Fruit fly (Drosophila melanogaster) whole organism, wandering third instar larva: ENCODE results near the gene CG11550.

Experiments used
- Abd-B ChIP-seq: fragments of >200 bp; optimal IDR thresholded peaks from 2 replicates; lab custom pipeline; 2017; ENCODE audit warnings: missing biosample characterization, missing genetic modification characterization
- CG32264 ChIP-seq: fragments of 200-800 bp; sonication (Bioruptor generic); optimal IDR thresholded peaks from 2 replicates; lab custom pipeline; 2016; ENCODE audit warnings: missing biosample characterization, missing genetic modification characterization
- CG9705 ChIP-seq: fragments of 200-800 bp; sonication (Bioruptor generic); optimal IDR thresholded peaks from 2 replicates; lab custom pipeline; 2018; ENCODE audit warnings: missing biosample characterization, mild to moderate bottlenecking, missing genetic modification characterization
- CrebA ChIP-seq: fragments of 200-800 bp; sonication (Bioruptor generic); optimal IDR thresholded peaks from 2 replicates; lab custom pipeline; 2016; ENCODE audit warnings: missing biosample characterization, mild to moderate bottlenecking, missing genetic modification characterization, borderline replicate concordance
- Dfd ChIP-seq: fragments of >200 bp; optimal IDR thresholded peaks from 2 replicates; lab custom pipeline; 2017; ENCODE audit warnings: missing biosample characterization, missing genetic modification characterization
- Dif ChIP-seq: fragments of 200-275, 200-300 bp; sonication (Bioruptor generic); optimal IDR thresholded peaks from 2 replicates; lab custom pipeline; 2018; ENCODE audit warnings: missing biosample characterization, missing genetic modification characterization; ENCODE audit not compliant: partially characterized antibody
- GATAd ChIP-seq: sonication (Bioruptor generic); optimal IDR thresholded peaks from 2 replicates; lab custom pipeline; 2016; ENCODE audit warnings: missing biosample characterization, missing genetic modification characterization
- HLH106 ChIP-seq: fragments of 200-800 bp; optimal IDR thresholded peaks from 3 replicates; lab custom pipeline; 2019; ENCODE audit warnings: missing biosample characterization, mild to moderate bottlenecking, missing genetic modification characterization, moderate library complexity
- Hnf4 ChIP-seq: fragments of 200-800 bp; sonication (Bioruptor generic); optimal IDR thresholded peaks from 2 replicates; lab custom pipeline; 2016; ENCODE audit warnings: missing biosample characterization, mild to moderate bottlenecking, missing genetic modification characterization
- Hr78 ChIP-seq: fragments of >200 bp; optimal IDR thresholded peaks from 2 replicates; lab custom pipeline; 2017; ENCODE audit warnings: missing biosample characterization, missing genetic modification characterization
- Hr83 ChIP-seq: fragments of 200-300 bp; sonication (Bioruptor generic); optimal IDR thresholded peaks from 2 replicates; lab custom pipeline; 2016; ENCODE audit warnings: missing biosample characterization, mild to moderate bottlenecking, missing genetic modification characterization, moderate library complexity; ENCODE audit not compliant: poor library complexity, severe bottlenecking
- Jra ChIP-seq: sonication (Bioruptor generic); optimal IDR thresholded peaks from 2 replicates; lab custom pipeline; 2016; ENCODE audit warnings: missing biosample characterization, missing genetic modification characterization
- Myc ChIP-seq: fragments of >200 bp; optimal IDR thresholded peaks from 2 replicates; lab custom pipeline; 2017
- N ChIP-seq: fragments of >200 bp; optimal IDR thresholded peaks from 2 replicates; lab custom pipeline; 2018; ENCODE audit warnings: missing biosample characterization, missing external identifiers, missing genetic modification characterization
- OdsH ChIP-seq: fragments of 200-800 bp; sonication (Bioruptor generic); optimal IDR thresholded peaks from 2 replicates; lab custom pipeline; 2016; ENCODE audit warnings: missing biosample characterization, mild to moderate bottlenecking, missing genetic modification characterization
- Rel ChIP-seq, 2 experiments: fragments of 200-800 bp; sonication (Bioruptor generic) in 1 of 2; optimal IDR thresholded peaks; 2 replicates in 1 of 2; 3 replicates in 1 of 2; lab custom pipeline; 2016 to 2019; ENCODE audit warnings: mild to moderate bottlenecking in 2 of 2, missing biosample characterization in 2 of 2, missing genetic modification characterization in 2 of 2, moderate library complexity in 1 of 2
- Sp1 ChIP-seq: fragments of 200-800 bp; sonication (Bioruptor generic); optimal IDR thresholded peaks from 3 replicates; lab custom pipeline; 2019; ENCODE audit warnings: missing biosample characterization, mild to moderate bottlenecking, missing genetic modification characterization, moderate library complexity
- Vsx2 ChIP-seq: fragments of 200-300, 225-300 bp; sonication (Bioruptor generic); optimal IDR thresholded peaks from 2 replicates; lab custom pipeline; 2018; ENCODE audit warnings: missing biosample characterization, missing genetic modification characterization; ENCODE audit not compliant: partially characterized antibody
- br ChIP-seq: fragments of 200-800 bp; sonication (Bioruptor generic); optimal IDR thresholded peaks from 2 replicates; lab custom pipeline; 2016; ENCODE audit warnings: missing biosample characterization, missing genetic modification characterization
- brk ChIP-seq: fragments of 200-800 bp; sonication (Bioruptor generic); optimal IDR thresholded peaks from 2 replicates; lab custom pipeline; 2016; ENCODE audit warnings: missing biosample characterization, mild to moderate bottlenecking, missing genetic modification characterization
- dl ChIP-seq, 2 experiments: fragments of 175-275, 200-275 bp in 1 of 2; fragments of 200-275 bp in 1 of 2; sonication (Bioruptor generic); optimal IDR thresholded peaks; lab custom pipeline; 2018; ENCODE audit warnings: mild to moderate bottlenecking in 2 of 2, missing biosample characterization in 2 of 2, missing genetic modification characterization in 2 of 2, moderate library complexity in 2 of 2; ENCODE audit not compliant: partially characterized antibody in 2 of 2, insufficient read depth in 1 of 2
- dmrt93B ChIP-seq: fragments of 200-800 bp; sonication (Bioruptor generic); optimal IDR thresholded peaks from 2 replicates; lab custom pipeline; 2018; ENCODE audit warnings: missing biosample characterization, mild to moderate bottlenecking, missing genetic modification characterization
- dsf ChIP-seq: sonication (Bioruptor generic); optimal IDR thresholded peaks from 2 replicates; lab custom pipeline; 2016; ENCODE audit warnings: missing biosample characterization, missing genetic modification characterization, borderline replicate concordance
- ey ChIP-seq: fragments of 200-800 bp; sonication (Bioruptor generic); optimal IDR thresholded peaks from 2 replicates; lab custom pipeline; 2016; ENCODE audit warnings: missing biosample characterization, missing genetic modification characterization
- foxo ChIP-seq, 2 experiments: fragments of 200-800 bp; sonication (Bioruptor generic); optimal IDR thresholded peaks; 2 replicates in 1 of 2; 3 replicates in 1 of 2; lab custom pipeline; 2016 to 2017; ENCODE audit warnings: missing biosample characterization in 2 of 2, missing genetic modification characterization in 2 of 2
- fru ChIP-seq: fragments of 200-800 bp; sonication (Bioruptor generic); optimal IDR thresholded peaks from 3 replicates; lab custom pipeline; 2016; ENCODE audit warnings: missing biosample characterization, mild to moderate bottlenecking, missing genetic modification characterization
- h ChIP-seq: fragments of 200-800 bp; sonication (Bioruptor generic); optimal IDR thresholded peaks from 3 replicates; lab custom pipeline; 2016; ENCODE audit warnings: missing biosample characterization, mild to moderate bottlenecking, missing genetic modification characterization
- jim ChIP-seq: fragments of 175-275, 200-325 bp; sonication (Bioruptor generic); optimal IDR thresholded peaks from 2 replicates; lab custom pipeline; 2016; ENCODE audit warnings: missing biosample characterization, mild to moderate bottlenecking, missing genetic modification characterization
- lola ChIP-seq: fragments of >200 bp; optimal IDR thresholded peaks from 2 replicates; lab custom pipeline; 2017; ENCODE audit warnings: missing biosample characterization, missing genetic modification characterization
- psq ChIP-seq: fragments of 200-800 bp; sonication (Bioruptor generic); optimal IDR thresholded peaks from 3 replicates; lab custom pipeline; 2017; ENCODE audit warnings: missing biosample characterization, mild to moderate bottlenecking, missing genetic modification characterization, moderate library complexity
- rgr ChIP-seq: fragments of 200-800 bp; sonication (Bioruptor generic); optimal IDR thresholded peaks from 3 replicates; lab custom pipeline; 2016; ENCODE audit warnings: missing biosample characterization, mild to moderate bottlenecking, missing genetic modification characterization
- sage ChIP-seq: fragments of 200-800 bp; sonication (Bioruptor generic); optimal IDR thresholded peaks from 2 replicates; lab custom pipeline; 2016; ENCODE audit warnings: missing biosample characterization, mild to moderate bottlenecking, missing genetic modification characterization
- sv ChIP-seq: fragments of 200-800 bp; sonication (Bioruptor generic); optimal IDR thresholded peaks from 3 replicates; lab custom pipeline; 2016; ENCODE audit warnings: missing biosample characterization, missing genetic modification characterization
- tai ChIP-seq: sonication (Bioruptor generic); optimal IDR thresholded peaks from 2 replicates; lab custom pipeline; 2016; ENCODE audit warnings: missing biosample characterization, missing genetic modification characterization
- usp ChIP-seq: fragments of >200 bp; optimal IDR thresholded peaks from 2 replicates; lab custom pipeline; 2017; ENCODE audit warnings: missing biosample characterization, missing genetic modification characterization
- woc ChIP-seq: sonication (Bioruptor generic); optimal IDR thresholded peaks from 2 replicates; lab custom pipeline; 2016; ENCODE audit warnings: missing biosample characterization, mild to moderate bottlenecking, missing genetic modification characterization

CG11550 gene

DNA sequence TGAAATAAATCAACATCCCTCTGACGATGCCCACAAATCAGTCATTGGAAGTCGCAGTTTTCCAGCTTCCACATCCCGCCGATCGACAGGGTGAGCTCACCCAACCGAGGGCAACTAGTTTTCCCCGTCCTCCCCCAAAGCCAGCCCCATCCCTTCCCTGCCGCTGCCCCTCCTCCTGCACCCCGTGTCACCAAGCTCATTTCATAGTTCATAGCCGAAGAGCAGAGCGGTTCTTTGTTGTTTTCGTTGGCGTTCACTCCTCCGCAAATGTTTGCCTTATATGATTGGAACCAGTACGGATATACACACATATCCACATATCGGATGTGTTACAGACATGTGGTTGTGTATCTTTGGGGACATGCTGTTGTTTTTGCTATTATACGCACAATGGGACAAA, 40.4 kb upstream of the CG11550 start:
- no peak for TF ChIP-seq OdsH
- TF ChIP-seq Vsx2: no peak
- no peak for TF ChIP-seq psq (GFP tag; lab: Kevin White, UChicago)
- TF ChIP-seq rgr: no peak
- TF ChIP-seq CrebA: no peak
- no peak for TF ChIP-seq dmrt93B (GFP tag; lab: Kevin White, UChicago)
- no peak for TF ChIP-seq lola (GFP tag; lab: Kevin White, UChicago)
- TF ChIP-seq GATAd (GFP tag; lab: Kevin White, UChicago): no peak
- no peak for TF ChIP-seq dsf (GFP tag; lab: Kevin White, UChicago)
- no peak for TF ChIP-seq jim (GFP tag; lab: Kevin White, UChicago)
- TF ChIP-seq Jra (GFP tag; lab: Kevin White, UChicago): no peak
- no peak for TF ChIP-seq h (GFP tag; lab: Kevin White, UChicago)
- no peak for TF ChIP-seq usp
- TF ChIP-seq foxo (GFP tag; optimal IDR thresholded peaks at IDR 0.05; lab: Kevin White, UChicago): no peak
- no peak for TF ChIP-seq Dfd

DNA sequence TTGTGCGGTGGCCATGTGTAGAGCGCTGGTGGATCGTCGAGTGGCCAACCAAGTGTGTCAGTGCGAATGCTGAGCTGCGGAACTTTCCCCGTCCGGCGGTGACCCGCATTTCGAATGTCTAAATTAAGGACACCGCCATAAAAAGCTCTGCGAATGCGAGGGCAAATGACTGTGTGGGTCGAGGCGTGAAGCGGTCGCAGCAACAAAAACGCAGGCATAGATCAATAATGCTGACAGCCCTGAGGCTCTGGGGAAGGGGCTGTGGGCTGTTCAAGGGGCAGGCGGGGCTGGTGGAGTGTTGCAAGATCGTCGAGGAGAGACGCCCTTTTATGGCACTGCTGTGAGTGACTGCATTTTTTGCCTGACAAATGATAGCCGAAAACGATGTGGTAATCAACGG, 39.8 kb upstream of the CG11550 start:
- TF ChIP-seq br (no peak), OdsH (no peak), ey (GFP tag; lab: Kevin White, UChicago) (no peak), CrebA (no peak), Vsx2 (no peak), dsf (GFP tag; lab: Kevin White, UChicago) (no peak), sage (GFP tag; lab: Kevin White, UChicago) (no peak), dl (GFP tag; optimal IDR thresholded peaks at IDR 0.05; lab: Kevin White, UChicago; ENCODE audit: insufficient read depth in 1 of 2, partially characterized antibody in 2 of 2) (no peak), lola (GFP tag; lab: Kevin White, UChicago) (no peak), Dif (GFP tag; lab: Kevin White, UChicago) (no peak), fru (no peak), tai (no peak), Jra (GFP tag; lab: Kevin White, UChicago) (no peak), Sp1 (GFP tag; lab: Kevin White, UChicago) (no peak), Myc (lab: Kevin White, UChicago) (no peak), rgr (no peak), usp (no peak), HLH106 (no peak)

DNA sequence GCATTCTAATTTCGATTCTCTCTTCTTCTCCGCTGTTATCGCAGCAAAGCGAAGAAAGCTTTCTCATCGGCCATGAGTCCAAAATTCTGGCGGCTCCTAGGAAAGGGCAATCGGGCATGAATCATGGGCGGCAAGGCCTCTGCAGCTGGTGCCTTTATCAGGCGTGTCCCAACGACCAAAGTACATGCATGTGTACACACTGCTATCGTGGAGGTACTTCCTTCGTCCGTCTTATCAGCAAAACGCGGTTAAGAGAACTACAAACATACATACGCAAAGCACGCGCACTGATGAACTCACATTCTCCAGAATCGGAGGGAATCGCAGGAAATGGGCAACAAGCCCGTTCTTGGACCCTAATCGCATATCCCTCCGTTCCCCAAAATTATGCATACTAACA, 39.3 kb upstream of the CG11550 start:
- TF ChIP-seq GATAd (GFP tag; lab: Kevin White, UChicago) (no peak), Hr83 (GFP tag; lab: Kevin White, UChicago) (no peak), h (GFP tag; lab: Kevin White, UChicago) (no peak), OdsH (no peak), Rel (GFP tag; optimal IDR thresholded peaks at IDR 0.05; lab: Kevin White, UChicago) (no peak), Rel (tag; optimal IDR thresholded peaks at IDR 0.05; lab: Kevin White, UChicago) (no peak), Myc (lab: Kevin White, UChicago) (no peak), woc (GFP tag; lab: Kevin White, UChicago) (no peak), Hnf4 (GFP tag; lab: Kevin White, UChicago) (no peak), Sp1 (GFP tag; lab: Kevin White, UChicago) (no peak), tai (no peak)

DNA sequence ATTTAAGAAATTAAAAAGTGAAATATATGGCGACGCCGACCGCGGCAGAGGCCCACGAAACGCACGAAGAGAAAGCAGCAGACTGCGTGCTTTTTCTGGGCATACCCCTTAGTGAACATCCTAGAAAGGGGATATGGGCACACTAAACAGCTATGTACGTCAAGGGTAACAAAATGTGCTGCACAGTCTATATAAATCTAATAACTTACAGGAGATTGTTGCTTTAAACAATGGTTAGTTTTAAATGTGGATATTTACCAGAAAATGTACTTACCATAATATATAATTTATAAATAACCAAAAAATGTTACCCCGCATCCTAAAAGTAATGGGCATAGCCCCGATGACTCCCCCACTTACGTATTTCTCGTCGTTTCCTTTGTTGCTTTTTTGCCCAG, 38.5 kb upstream of the CG11550 start:
- TF ChIP-seq dmrt93B (GFP tag; lab: Kevin White, UChicago) (no peak), woc (GFP tag; lab: Kevin White, UChicago) (peak; percentile 39), lola (GFP tag; lab: Kevin White, UChicago) (no peak), Dif (GFP tag; lab: Kevin White, UChicago) (no peak), h (GFP tag; lab: Kevin White, UChicago) (peak; percentile 42), tai (no peak), OdsH (peak; percentile 41), ey (GFP tag; lab: Kevin White, UChicago) (peak; percentile 18), Rel (GFP tag; optimal IDR thresholded peaks at IDR 0.05; lab: Kevin White, UChicago) (no peak), Rel (tag; optimal IDR thresholded peaks at IDR 0.05; lab: Kevin White, UChicago) (no peak), fru (peak; percentile 49), psq (GFP tag; lab: Kevin White, UChicago) (peak; percentile 48), sage (GFP tag; lab: Kevin White, UChicago) (peak; percentile 19), foxo (GFP tag; optimal IDR thresholded peaks at IDR 0.05; lab: Kevin White, UChicago) (peak in 1 of 2 experiments; percentile 46), HLH106 (peak; percentile 37), N (GFP tag; lab: Kevin White, UChicago) (no peak), Abd-B (GFP tag; lab: Kevin White, UChicago) (no peak), CrebA (no peak), CG9705 (GFP tag; lab: Kevin White, UChicago) (no peak), GATAd (GFP tag; lab: Kevin White, UChicago) (no peak), usp (no peak), Hr83 (GFP tag; lab: Kevin White, UChicago) (no peak), dsf (GFP tag; lab: Kevin White, UChicago) (no peak), sv (GFP tag; lab: Kevin White, UChicago) (no peak), CG32264 (no peak), Myc (lab: Kevin White, UChicago) (no peak), Sp1 (GFP tag; lab: Kevin White, UChicago) (peak; percentile 25), Hnf4 (GFP tag; lab: Kevin White, UChicago) (no peak), br (no peak), Hr78 (GFP tag; lab: Kevin White, UChicago) (no peak), rgr (peak; percentile 35), brk (GFP tag; lab: Kevin White, UChicago) (no peak), Jra (GFP tag; lab: Kevin White, UChicago) (no peak), dl (GFP tag; optimal IDR thresholded peaks at IDR 0.05; lab: Kevin White, UChicago; ENCODE audit: insufficient read depth in 1 of 2, partially characterized antibody in 2 of 2) (no peak)
- TF ChIP-seq, all 38 proteins: peak for 11
